Worm (Caenorhabditis elegans) whole organism, L3 larva: ENCODE measurements around the gene mrpl-42.

Experiments
- ama-1 ChIP-seq: fragments of 150-350 bp; optimal IDR thresholded peaks from 2 replicates; lab custom pipeline; 2018
- ceh-16 ChIP-seq: sonication (generic microtip); optimal IDR thresholded peaks from 2 replicates; lab custom pipeline; 2017; ENCODE audit warnings: missing biosample characterization, missing genetic modification characterization
- ceh-82 ChIP-seq: fragments of 150-350 bp; optimal IDR thresholded peaks from 2 replicates; lab custom pipeline; 2014; ENCODE audit warnings: missing biosample characterization, missing genetic modification characterization
- egl-27 ChIP-seq: sonication (generic microtip); optimal IDR thresholded peaks from 4 replicates; lab custom pipeline; 2017; ENCODE audit warnings: missing biosample characterization, missing genetic modification reagents, missing genetic modification characterization
- fkh-10 ChIP-seq: sonication (generic microtip); optimal IDR thresholded peaks from 2 replicates; lab custom pipeline; 2017; ENCODE audit warnings: missing biosample characterization, missing genetic modification reagents, missing genetic modification characterization
- mdl-1 ChIP-seq: fragments of 150-350 bp; optimal IDR thresholded peaks from 2 replicates; lab custom pipeline; 2014; ENCODE audit warnings: missing biosample characterization, missing genetic modification characterization
- nhr-11 ChIP-seq: fragments of 150-350 bp; optimal IDR thresholded peaks from 2 replicates; lab custom pipeline; 2014; ENCODE audit warnings: missing biosample characterization, missing genetic modification characterization
- nhr-25 ChIP-seq: sonication (generic microtip); optimal IDR thresholded peaks from 2 replicates; lab custom pipeline; 2017; ENCODE audit warnings: missing biosample characterization, missing genetic modification characterization
- zag-1 ChIP-seq: fragments of 150-350 bp; optimal IDR thresholded peaks from 2 replicates; lab custom pipeline; 2014; ENCODE audit warnings: missing biosample characterization, missing genetic modification characterization

- TF ChIP-seq mdl-1 (tag; lab: Kevin White, UChicago) (no peak), egl-27 (no peak), ceh-82 (no peak), fkh-10 (GFP tag; lab: Kevin White, UChicago) (no peak), zag-1 (no peak), ama-1 (lab: Kevin White, UChicago) (no peak), ceh-16 (tag; lab: Kevin White, UChicago) (no peak), nhr-25 (tag; lab: Kevin White, UChicago) (no peak), nhr-11 (no peak)
Observed at ce11 chrIV:9093932-9094331, 324 bp downstream of the mrpl-42 start, which contains the start of gene lpl-1.
